Fruit fly (Drosophila melanogaster): ENCODE data around the gene CG44139.

Gene CG44139

DNA sequence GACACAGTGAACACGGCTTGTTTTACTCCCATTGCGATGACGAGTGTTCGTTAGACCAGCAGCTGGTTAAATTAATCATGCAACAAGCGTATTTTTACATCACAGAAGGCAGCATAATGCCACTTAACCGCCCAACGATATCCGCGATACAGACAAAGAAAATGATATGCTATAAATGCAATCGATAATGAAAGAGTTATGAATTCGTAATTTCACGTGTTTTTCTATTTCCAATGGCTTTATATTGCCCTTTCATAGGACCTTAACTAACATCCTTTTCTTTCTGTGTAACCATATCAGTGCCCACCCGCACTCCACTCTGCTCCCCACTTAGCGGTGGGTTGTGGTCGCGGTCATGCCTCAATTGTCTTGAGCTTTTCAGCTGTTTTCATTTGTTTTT is 11.5 kb upstream of the CG44139 start (continued):
- TF ChIP-seq CG4318 (GFP tag; optimal IDR thresholded peaks at IDR 0.05) (peak; percentile 38), Eip93F (GFP tag; optimal IDR thresholded peaks at IDR 0.05) (no peak), CG3919 (GFP tag; optimal IDR thresholded peaks at IDR 0.05) (no peak), Hr39 (GFP tag; optimal IDR thresholded peaks at IDR 0.05) (no peak), Sox15 (GFP tag; optimal IDR thresholded peaks at IDR 0.05) (no peak), Hr4 (GFP tag; optimal IDR thresholded peaks at IDR 0.05) (peak; percentile 48), dac (GFP tag; optimal IDR thresholded peaks at IDR 0.05) (no peak), Hr38 (GFP tag; optimal IDR thresholded peaks at IDR 0.05) (peak; percentile 3), CG31627 (GFP tag; optimal IDR thresholded peaks at IDR 0.05) (no peak), salr (GFP tag; optimal IDR thresholded peaks at IDR 0.05) (no peak), CG11294 (GFP tag; IDR thresholded peaks at IDR 0.05) (peak; percentile 59; the same call in 1 of the 2 replicates), esn (GFP tag; optimal IDR thresholded peaks at IDR 0.05) (no peak), CG8319 (GFP tag; optimal IDR thresholded peaks at IDR 0.05) (no peak), Blimp-1 (GFP tag; optimal IDR thresholded peaks at IDR 0.05) (no peak), dsx (GFP tag; optimal IDR thresholded peaks at IDR 0.05; ENCODE audit: poor library complexity, severe bottlenecking) (no peak), CG6276 (GFP tag; optimal IDR thresholded peaks at IDR 0.05) (no peak), acj6 (GFP tag; optimal IDR thresholded peaks at IDR 0.05) (no peak), fd59A (GFP tag; optimal IDR thresholded peaks at IDR 0.05) (no peak), CG10631 (GFP tag; optimal IDR thresholded peaks at IDR 0.05) (no peak)

DNA sequence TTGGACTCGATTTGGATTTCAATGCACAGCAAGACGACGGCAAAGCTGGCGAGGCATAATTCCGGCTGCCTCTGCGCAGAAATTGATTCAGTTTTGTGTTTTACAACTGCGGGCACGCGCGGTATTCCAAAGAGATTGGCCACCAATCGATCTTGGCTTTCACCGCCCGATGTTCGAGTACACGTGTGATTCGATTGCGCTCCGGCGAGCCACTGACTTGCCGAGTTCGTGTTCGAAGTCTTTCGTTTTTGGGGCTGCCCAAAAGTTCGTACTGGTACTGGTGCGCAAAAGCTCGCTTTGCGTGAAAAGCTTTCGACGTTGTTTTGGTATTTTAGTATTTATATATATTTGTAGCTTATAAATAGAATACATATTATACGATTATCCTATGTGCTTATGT is 9.5 kb upstream of the CG44139 start, which contains the start of gene CG18641:
TSS of gene CG18641 (minus strand) at position 214 of the 400 bp plus-strand sequence.
- TF ChIP-seq Sox14 (GFP tag; optimal IDR thresholded peaks at IDR 0.05) = no peak
- no peak for TF ChIP-seq CG31627 (GFP tag; optimal IDR thresholded peaks at IDR 0.05)
- peak; percentile 15 for TF ChIP-seq svp (GFP tag)
- 0 out of 3 replicates have a peak, but pooled peaks have one; percentile 20 for TF ChIP-seq CG6163 (GFP tag; IDR thresholded peaks at IDR 0.05)

DNA sequence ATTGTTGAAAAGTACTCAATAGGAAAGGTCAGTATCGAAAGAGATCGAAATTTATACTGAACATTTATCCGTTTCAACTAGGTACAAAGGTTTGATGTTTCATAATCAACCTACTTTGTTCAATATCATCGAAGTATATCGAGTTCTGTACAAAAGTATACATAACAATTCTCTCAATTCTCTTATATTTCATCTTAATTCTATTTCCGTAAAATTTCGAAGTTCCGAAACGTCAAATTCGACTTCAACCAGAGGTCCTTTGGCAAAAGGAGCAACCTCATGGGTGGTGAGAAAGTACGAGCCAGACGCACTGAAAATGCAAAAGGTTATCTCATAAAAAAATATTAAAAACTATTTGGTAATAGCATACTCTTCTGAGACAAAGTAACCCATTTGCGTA is 8.0 kb upstream of the CG44139 start, which contains the start of gene CG31948:
TSS of gene CG31948 (minus strand) at position 101 of the 400 bp plus-strand sequence.
- no peak for TF ChIP-seq Ets21C (GFP tag; optimal IDR thresholded peaks at IDR 0.05)
- TF ChIP-seq CG31627 (GFP tag; optimal IDR thresholded peaks at IDR 0.05) = no peak
- TF ChIP-seq CG10669 (GFP tag; optimal IDR thresholded peaks at IDR 0.05) = no peak
- no peak for TF ChIP-seq Blimp-1 (GFP tag; optimal IDR thresholded peaks at IDR 0.05)

DNA sequence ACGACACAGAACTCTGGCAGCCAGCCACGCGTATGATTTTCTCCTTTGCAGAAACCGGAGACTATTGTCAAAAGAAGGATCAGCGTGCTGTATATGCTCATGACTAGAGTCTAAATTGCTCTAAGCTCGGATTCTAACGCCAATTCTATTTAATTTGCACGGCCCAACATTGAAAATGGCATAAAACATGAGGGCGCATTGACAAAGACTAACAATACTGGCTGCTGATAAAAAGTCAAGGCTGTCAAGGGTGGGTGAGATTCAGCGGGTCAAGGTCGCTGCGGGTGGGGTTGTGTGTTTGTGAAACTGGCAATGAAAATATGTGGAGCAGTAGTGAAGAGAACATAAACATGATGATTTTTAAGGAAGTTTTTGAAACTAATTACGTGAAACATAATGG is 6.7 kb upstream of the CG44139 start, which contains the start of gene CG34448:
TSS of gene CG34448 (minus strand) at position 101 of the 400 bp plus-strand sequence.
- TF ChIP-seq eg (GFP tag; IDR thresholded peaks at IDR 0.05) = no peak
- no peak for TF ChIP-seq Gug (GFP tag; IDR thresholded peaks at IDR 0.05)
- no peak for TF ChIP-seq CG11294 (GFP tag; IDR thresholded peaks at IDR 0.05)
- no peak for TF ChIP-seq OdsH (GFP tag; optimal IDR thresholded peaks at IDR 0.05)
- TF ChIP-seq CG8319 (GFP tag; optimal IDR thresholded peaks at IDR 0.05) = no peak
- TF ChIP-seq vri (GFP tag; optimal IDR thresholded peaks at IDR 0.05) = no peak
- no peak for TF ChIP-seq CG4318 (GFP tag; optimal IDR thresholded peaks at IDR 0.05)
- TF ChIP-seq CG32006 (GFP tag; optimal IDR thresholded peaks at IDR 0.05) = no peak
- TF ChIP-seq CG1621 (tag; optimal IDR thresholded peaks at IDR 0.05) = no peak
- TF ChIP-seq salr (GFP tag; optimal IDR thresholded peaks at IDR 0.05) = no peak
- TF ChIP-seq CG16779 (tag; optimal IDR thresholded peaks at IDR 0.05) = no peak
- no peak for TF ChIP-seq Sox14 (GFP tag; optimal IDR thresholded peaks at IDR 0.05)

DNA sequence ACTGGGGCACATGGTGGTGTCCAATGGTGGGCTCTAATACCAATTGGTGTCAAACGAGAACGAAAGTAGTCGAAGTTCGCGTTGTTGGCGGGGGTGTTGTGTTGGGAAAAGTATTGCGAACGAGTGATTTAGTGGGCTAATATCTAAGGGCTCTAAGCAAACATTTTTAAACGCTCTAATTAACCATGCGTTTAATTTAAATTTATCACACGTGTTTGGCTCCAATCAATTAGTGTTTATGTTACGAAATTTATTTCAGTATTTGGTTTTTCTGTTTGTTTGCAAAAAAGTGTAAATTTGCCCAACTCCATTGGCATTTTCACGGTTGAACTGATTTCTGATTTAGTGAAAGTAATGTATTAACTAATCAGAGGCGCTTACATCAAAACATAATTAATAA is 4.7 kb upstream of the CG44139 start, which contains the start of gene CG34447:
TSS of gene CG34447 (minus strand) at position 101 of the 400 bp plus-strand sequence.
- TF ChIP-seq svp (GFP tag) (no peak), Lpt (GFP tag; optimal IDR thresholded peaks at IDR 0.05) (no peak), pdm3 (GFP tag; optimal IDR thresholded peaks at IDR 0.05) (no peak), fd85E (GFP tag; optimal IDR thresholded peaks at IDR 0.05) (no peak), CG16779 (tag; optimal IDR thresholded peaks at IDR 0.05) (no peak), vri (GFP tag; optimal IDR thresholded peaks at IDR 0.05) (no peak), OdsH (GFP tag; optimal IDR thresholded peaks at IDR 0.05) (no peak), Sox14 (GFP tag; optimal IDR thresholded peaks at IDR 0.05) (no peak), Gug (GFP tag; IDR thresholded peaks at IDR 0.05) (no peak)
